Fruit fly (Drosophila melanogaster) whole organism, prepupa: Measurements from ENCODE around the gene dpr16.

Experiments
- Blimp-1 ChIP-seq: fragments of 200-800 bp; sonication (Bioruptor generic); optimal IDR thresholded peaks from 3 replicates; lab custom pipeline; 2017; ENCODE audit warnings: missing biosample characterization, missing genetic modification characterization, mild to moderate bottlenecking, moderate library complexity, missing genetic modification reagents
- CG10631 ChIP-seq: fragments of 200-800 bp; sonication (Bioruptor generic); optimal IDR thresholded peaks from 2 replicates; lab custom pipeline; 2016; ENCODE audit warnings: missing biosample characterization, missing genetic modification characterization
- CG10669 ChIP-seq: fragments of 200-800 bp; sonication (Bioruptor generic); optimal IDR thresholded peaks from 3 replicates; lab custom pipeline; 2018; ENCODE audit warnings: missing biosample characterization, mild to moderate bottlenecking, missing genetic modification characterization, moderate library complexity
- CG11294 ChIP-seq: fragments of 200-800 bp; sonication (Bioruptor generic); IDR thresholded peaks from 2 replicates; pipeline ENCODE4 v1.3.6; 2022; ENCODE audit warnings: missing biosample characterization, missing genetic modification characterization
- CG11762 ChIP-seq: fragments of 200-800 bp; sonication (Bioruptor generic); optimal IDR thresholded peaks from 3 replicates; lab custom pipeline; 2016; ENCODE audit warnings: missing biosample characterization, missing genetic modification characterization; ENCODE audit not compliant: insufficient read depth
- CG11902 ChIP-seq: fragments of 200-800 bp; sonication (Bioruptor generic); optimal IDR thresholded peaks from 3 replicates; lab custom pipeline; 2016; ENCODE audit warnings: missing biosample characterization, missing genetic modification characterization
- CG1621 ChIP-seq: fragments of 200-800 bp; sonication (Bioruptor generic); optimal IDR thresholded peaks from 3 replicates; lab custom pipeline; 2018; ENCODE audit warnings: missing biosample characterization, mild to moderate bottlenecking, missing genetic modification characterization
- CG16779 ChIP-seq: fragments of 200-800 bp; sonication (Bioruptor generic); optimal IDR thresholded peaks from 3 replicates; lab custom pipeline; 2017; ENCODE audit warnings: missing biosample characterization, mild to moderate bottlenecking, missing genetic modification characterization
- CG3032 ChIP-seq: fragments of 200-800 bp; optimal IDR thresholded peaks from 2 replicates; lab custom pipeline; 2019; ENCODE audit warnings: missing biosample characterization, mild to moderate bottlenecking, missing genetic modification characterization, moderate library complexity
- CG32006 ChIP-seq: fragments of 200-800 bp; sonication (Bioruptor generic); optimal IDR thresholded peaks from 3 replicates; lab custom pipeline; 2017; ENCODE audit warnings: missing biosample characterization, mild to moderate bottlenecking, missing genetic modification characterization
- CG34406 ChIP-seq: fragments of 200-800 bp; sonication (Bioruptor generic); optimal IDR thresholded peaks from 3 replicates; lab custom pipeline; 2016; ENCODE audit warnings: missing biosample characterization, missing genetic modification characterization
- CG3919 ChIP-seq: fragments of 200-800 bp; sonication (Bioruptor generic); optimal IDR thresholded peaks from 3 replicates; lab custom pipeline; 2016; ENCODE audit warnings: missing biosample characterization, missing genetic modification characterization
- CG4318 ChIP-seq: fragments of 200-800 bp; sonication (Bioruptor generic); optimal IDR thresholded peaks from 3 replicates; lab custom pipeline; 2017; ENCODE audit warnings: missing biosample characterization, mild to moderate bottlenecking, missing genetic modification characterization
- CG6163 ChIP-seq: fragments of 200-800 bp; sonication (Bioruptor generic); IDR thresholded peaks from 3 replicates; pipeline ENCODE4 v1.3.6; 2022; ENCODE audit warnings: missing biosample characterization, missing genetic modification characterization
- CG6276 ChIP-seq: fragments of 200-800 bp; sonication (Bioruptor generic); optimal IDR thresholded peaks from 2 replicates; lab custom pipeline; 2017; ENCODE audit warnings: missing biosample characterization, mild to moderate bottlenecking, missing genetic modification characterization
- CG6808 ChIP-seq: fragments of 200-800 bp; sonication (Bioruptor generic); optimal IDR thresholded peaks from 3 replicates; lab custom pipeline; 2017; ENCODE audit warnings: missing biosample characterization, missing genetic modification characterization, mild to moderate bottlenecking, moderate library complexity, missing genetic modification reagents
- CG6854 ChIP-seq: fragments of 200-800 bp; sonication (Bioruptor generic); optimal IDR thresholded peaks from 2 replicates; lab custom pipeline; 2017; ENCODE audit warnings: missing biosample characterization, mild to moderate bottlenecking, missing genetic modification characterization
- CG7368 ChIP-seq: fragments of 200-800 bp; sonication (Bioruptor generic); optimal IDR thresholded peaks from 3 replicates; lab custom pipeline; 2016; ENCODE audit warnings: missing biosample characterization, missing genetic modification characterization
- CG8119 ChIP-seq: fragments of 200-800 bp; sonication (Bioruptor generic); IDR thresholded peaks from 3 replicates; pipeline ENCODE4 v1.3.6; 2022; ENCODE audit warnings: missing biosample characterization, missing genetic modification characterization
- CG8319 ChIP-seq: fragments of 200-800 bp; sonication (Bioruptor generic); optimal IDR thresholded peaks from 3 replicates; lab custom pipeline; 2016; ENCODE audit warnings: missing biosample characterization, missing genetic modification characterization
- CG9139 ChIP-seq: fragments of 200-800 bp; sonication (Bioruptor generic); optimal IDR thresholded peaks from 3 replicates; lab custom pipeline; 2017; ENCODE audit warnings: missing biosample characterization, mild to moderate bottlenecking, missing genetic modification characterization
- Eip78C ChIP-seq: fragments of 200-800 bp; sonication (Bioruptor generic); peaks from one replicate; lab custom pipeline; 2016; ENCODE audit warnings: missing biosample characterization, missing genetic modification characterization
- Eip93F ChIP-seq: fragments of 200-800 bp; sonication (Bioruptor generic); optimal IDR thresholded peaks from 2 replicates; lab custom pipeline; 2016; ENCODE audit warnings: missing biosample characterization, mild to moderate bottlenecking, missing genetic modification characterization
- Ets21C ChIP-seq: fragments of 200-800 bp; sonication (Bioruptor generic); optimal IDR thresholded peaks from 3 replicates; lab custom pipeline; 2016; ENCODE audit warnings: missing biosample characterization, missing genetic modification characterization
- Ets96B ChIP-seq: fragments of 200-800 bp; optimal IDR thresholded peaks from 2 replicates; lab custom pipeline; 2019; ENCODE audit warnings: missing biosample characterization, mild to moderate bottlenecking, missing genetic modification characterization, moderate library complexity
- Gug ChIP-seq: fragments of 200-800 bp; sonication (Bioruptor generic); IDR thresholded peaks from 2 replicates; pipeline ENCODE4 v1.3.6; 2022; ENCODE audit warnings: missing biosample characterization, missing genetic modification characterization
- Hr38 ChIP-seq: sonication (Bioruptor generic); optimal IDR thresholded peaks from 2 replicates; lab custom pipeline; 2016; ENCODE audit warnings: missing biosample characterization, missing genetic modification characterization
- Hr39 ChIP-seq: fragments of 200-800 bp; sonication (Bioruptor generic); optimal IDR thresholded peaks from 2 replicates; lab custom pipeline; 2016; ENCODE audit warnings: missing biosample characterization, missing genetic modification characterization
- Hr4 ChIP-seq: fragments of 200-800 bp; sonication (Bioruptor generic); optimal IDR thresholded peaks from 3 replicates; lab custom pipeline; 2016; ENCODE audit warnings: missing biosample characterization, missing genetic modification characterization
- Smox ChIP-seq: fragments of 200-800 bp; sonication (Bioruptor generic); optimal IDR thresholded peaks from 3 replicates; lab custom pipeline; 2016; ENCODE audit warnings: missing biosample characterization, missing genetic modification characterization
- Sox102F ChIP-seq: fragments of 200-800 bp; sonication (Bioruptor generic); optimal IDR thresholded peaks from 2 replicates; lab custom pipeline; 2016; ENCODE audit warnings: missing biosample characterization, mild to moderate bottlenecking, missing genetic modification characterization
- Sox14 ChIP-seq: fragments of 200-800 bp; sonication (Bioruptor generic); optimal IDR thresholded peaks from 3 replicates; lab custom pipeline; 2016; ENCODE audit warnings: missing biosample characterization, missing genetic modification characterization
- Sox15 ChIP-seq: fragments of 200-800 bp; sonication (Bioruptor generic); optimal IDR thresholded peaks from 3 replicates; lab custom pipeline; 2016; ENCODE audit warnings: missing biosample characterization, missing genetic modification characterization
- achi ChIP-seq: fragments of 200-800 bp; sonication (Bioruptor generic); optimal IDR thresholded peaks from 3 replicates; lab custom pipeline; 2016; ENCODE audit warnings: missing biosample characterization, missing genetic modification characterization
- acj6 ChIP-seq: fragments of 200-800 bp; sonication (Bioruptor generic); optimal IDR thresholded peaks from 3 replicates; lab custom pipeline; 2016; ENCODE audit warnings: missing biosample characterization, missing genetic modification characterization
- dac ChIP-seq: fragments of 200-800 bp; sonication (Bioruptor generic); optimal IDR thresholded peaks from 2 replicates; lab custom pipeline; 2017; ENCODE audit warnings: missing biosample characterization, mild to moderate bottlenecking, missing genetic modification characterization
- eg ChIP-seq: fragments of 200-800 bp; sonication (Bioruptor generic); IDR thresholded peaks from 3 replicates; pipeline ENCODE4 v1.3.6; 2022; ENCODE audit warnings: missing biosample characterization, missing genetic modification characterization
- esn ChIP-seq: fragments of 200-800 bp; sonication (Bioruptor generic); optimal IDR thresholded peaks from 2 replicates; lab custom pipeline; 2016; ENCODE audit warnings: missing biosample characterization, mild to moderate bottlenecking, missing genetic modification characterization, moderate library complexity
- fd59A ChIP-seq: fragments of 200-800 bp; sonication (Bioruptor generic); optimal IDR thresholded peaks from 2 replicates; lab custom pipeline; 2017; ENCODE audit warnings: missing biosample characterization, mild to moderate bottlenecking, missing genetic modification characterization, missing genetic modification reagents
- fd85E ChIP-seq: fragments of 200-800 bp; sonication (Bioruptor generic); optimal IDR thresholded peaks from 3 replicates; lab custom pipeline; 2016; ENCODE audit warnings: missing biosample characterization, missing genetic modification characterization
- fkh ChIP-seq: fragments of 200-800 bp; sonication (Bioruptor generic); optimal IDR thresholded peaks from 3 replicates; lab custom pipeline; 2017; ENCODE audit warnings: missing biosample characterization, mild to moderate bottlenecking, missing genetic modification characterization, moderate library complexity
- lz ChIP-seq: fragments of 200-800 bp; sonication (Bioruptor generic); optimal IDR thresholded peaks from 3 replicates; lab custom pipeline; 2016; ENCODE audit warnings: missing biosample characterization, missing genetic modification characterization
- net ChIP-seq: fragments of 200-800 bp; sonication (Bioruptor generic); optimal IDR thresholded peaks from 3 replicates; lab custom pipeline; 2016; ENCODE audit warnings: missing biosample characterization, missing genetic modification characterization
- salr ChIP-seq, 2 experiments: fragments of 200-800 bp; sonication (Bioruptor generic); optimal IDR thresholded peaks; 3 replicates each; lab custom pipeline; 2016 to 2018; ENCODE audit warnings: missing biosample characterization in 2 of 2, missing genetic modification characterization in 2 of 2, mild to moderate bottlenecking in 1 of 2
- ss ChIP-seq, 2 experiments: fragments of 200-800 bp; sonication (Bioruptor generic); optimal IDR thresholded peaks; 2 replicates in 1 of 2; 3 replicates in 1 of 2; lab custom pipeline; 2017 to 2018; ENCODE audit warnings: mild to moderate bottlenecking in 2 of 2, missing biosample characterization in 2 of 2, missing genetic modification characterization in 2 of 2, moderate library complexity in 1 of 2
- svp ChIP-seq: fragments of 200-800 bp; sonication (Bioruptor generic); peaks from one replicate; lab custom pipeline; 2016; ENCODE audit warnings: missing biosample characterization, missing genetic modification characterization
- topi ChIP-seq: fragments of 200-800 bp; sonication (Bioruptor generic); optimal IDR thresholded peaks from 3 replicates; lab custom pipeline; 2016; ENCODE audit warnings: missing biosample characterization, missing genetic modification characterization
- vri ChIP-seq: fragments of 200-800 bp; sonication (Bioruptor generic); optimal IDR thresholded peaks from 3 replicates; lab custom pipeline; 2016; ENCODE audit warnings: missing biosample characterization, mild to moderate bottlenecking, missing genetic modification characterization

Gene dpr16

DNA sequence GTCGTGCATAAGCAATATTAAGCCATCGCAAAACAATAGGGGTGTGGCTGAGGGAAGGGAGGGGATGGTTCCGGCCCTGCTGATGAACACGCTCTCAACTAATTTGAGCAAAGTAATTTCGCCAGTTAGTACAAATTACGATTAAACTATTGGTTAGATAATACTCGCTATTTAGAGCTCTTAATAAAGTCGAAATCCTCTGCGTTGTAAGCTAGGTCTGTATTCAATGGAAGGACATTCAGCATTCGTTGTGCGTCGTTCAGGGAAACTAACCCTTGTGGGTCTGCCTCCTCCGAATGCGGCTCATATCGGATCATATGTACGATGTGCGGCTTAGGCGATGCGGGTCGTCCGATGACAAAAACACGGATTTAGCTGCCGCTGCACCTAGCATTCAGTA lies 38.3 kb upstream of the dpr16 start (continued):
- TF ChIP-seq CG6854 (GFP tag; lab: Kevin White, UChicago) (no peak), Ets21C (GFP tag; lab: Kevin White, UChicago) (no peak), CG11762 (GFP tag; lab: Kevin White, UChicago) (peak; percentile 35), CG8119 (no peak; the same call in 2 of the 3 replicates), CG3032 (tag; lab: Kevin White, UChicago) (peak; percentile 37), Eip93F (no peak), fd85E (GFP tag; lab: Kevin White, UChicago) (no peak), svp (peak; percentile 33), vri (GFP tag; lab: Kevin White, UChicago) (no peak)
- TF ChIP-seq, all 60 proteins: peak for 21

DNA sequence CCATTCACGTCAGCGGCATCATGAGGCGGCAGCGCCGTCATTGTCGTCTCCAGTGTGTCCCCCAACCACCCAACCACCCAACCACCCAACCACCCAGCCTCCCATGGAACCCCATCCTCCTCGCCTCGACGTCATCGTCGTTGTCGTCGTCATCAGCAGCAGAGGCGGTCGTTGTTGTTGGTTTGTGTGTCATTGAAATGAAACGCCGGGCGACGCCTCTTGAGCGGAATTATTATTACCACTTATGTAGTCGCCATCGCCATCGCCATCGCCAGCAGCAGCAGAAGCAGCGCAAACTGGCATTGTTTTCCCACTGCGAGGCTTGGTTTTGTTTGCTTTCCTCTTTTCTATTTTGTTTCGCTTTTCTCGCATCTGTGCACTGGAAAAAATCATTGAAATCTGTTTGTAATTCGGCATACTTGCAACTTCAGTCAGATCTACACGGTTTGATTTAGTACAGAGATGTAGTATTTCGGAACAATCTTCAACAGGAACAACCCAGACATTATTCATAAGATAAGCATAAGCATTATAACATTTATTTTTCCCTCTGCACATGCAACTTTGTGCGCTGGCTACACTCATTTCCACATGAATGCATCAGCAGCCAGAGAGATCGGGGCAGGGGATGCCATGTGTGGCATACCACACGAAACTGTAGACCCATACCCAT lies 37.8 kb upstream of the dpr16 start:
- peak; percentile 90 for TF ChIP-seq fkh (GFP tag; lab: Kevin White, UChicago)
- TF ChIP-seq CG8319 (GFP tag; lab: Kevin White, UChicago) = peak; percentile 86
- peak; percentile 90 for TF ChIP-seq esn (GFP tag; lab: Kevin White, UChicago)
- peak; percentile 88 for TF ChIP-seq CG34406 (GFP tag; lab: Kevin White, UChicago)
- peak; percentile 97 for TF ChIP-seq net (GFP tag; lab: Kevin White, UChicago)
- peak; percentile 98 for TF ChIP-seq Sox14 (GFP tag; lab: Kevin White, UChicago)
- peak; percentile 98 for TF ChIP-seq Gug
- peak; percentile 46 for TF ChIP-seq Blimp-1 (GFP tag; lab: Kevin White, UChicago)
- peak; percentile 97 for TF ChIP-seq salr (GFP tag; optimal IDR thresholded peaks at IDR 0.05; lab: Kevin White, UChicago)
- peak; percentile 97 for TF ChIP-seq CG4318 (GFP tag; lab: Kevin White, UChicago)
- TF ChIP-seq dac (GFP tag; lab: Kevin White, UChicago) = peak; percentile 98
- peak; percentile 99 for TF ChIP-seq CG8119
- peak; percentile 95 for TF ChIP-seq CG11294
- TF ChIP-seq CG7368 (GFP tag; lab: Kevin White, UChicago) = peak; percentile 96
- peak; percentile 81 for TF ChIP-seq Sox15 (GFP tag; lab: Kevin White, UChicago)
- peak; percentile 94 for TF ChIP-seq ss (GFP tag; optimal IDR thresholded peaks at IDR 0.05; lab: Kevin White, UChicago)
- peak; percentile 93 for TF ChIP-seq svp
- TF ChIP-seq topi (GFP tag; lab: Kevin White, UChicago) = peak; percentile 88
- TF ChIP-seq fd59A (GFP tag; lab: Kevin White, UChicago) = peak; percentile 97
- TF ChIP-seq CG9139 (GFP tag; lab: Kevin White, UChicago) = peak; percentile 92
- peak; percentile 98 for TF ChIP-seq CG6276
- TF ChIP-seq achi (GFP tag; lab: Kevin White, UChicago) = peak; percentile 97
- peak; percentile 97 for TF ChIP-seq CG10631 (GFP tag; lab: Kevin White, UChicago)
- TF ChIP-seq CG6808 (GFP tag; lab: Kevin White, UChicago) = peak; percentile 95
- peak; percentile 94 for TF ChIP-seq CG16779
- peak; percentile 90 for TF ChIP-seq lz
- peak; percentile 70 for TF ChIP-seq Ets21C (GFP tag; lab: Kevin White, UChicago)
- no peak for TF ChIP-seq Eip93F
- TF ChIP-seq Hr39 (GFP tag; lab: Kevin White, UChicago) = peak; percentile 85
- peak; percentile 99 for TF ChIP-seq Eip78C (GFP tag; lab: Kevin White, UChicago)
- TF ChIP-seq CG1621 (tag; lab: Kevin White, UChicago) = peak; percentile 97
- TF ChIP-seq acj6 = peak; percentile 94
- TF ChIP-seq Smox = peak; percentile 84
- TF ChIP-seq CG3032 (tag; lab: Kevin White, UChicago) = peak; percentile 97
- peak; percentile 98 for TF ChIP-seq CG10669 (GFP tag; lab: Kevin White, UChicago)
- TF ChIP-seq Sox102F (GFP tag; lab: Kevin White, UChicago) = peak; percentile 81
- TF ChIP-seq CG3919 = peak; percentile 98
- peak; percentile 99 for TF ChIP-seq Hr4
- peak; percentile 85 for TF ChIP-seq Hr38
- peak; percentile 73 for TF ChIP-seq CG11902 (GFP tag; lab: Kevin White, UChicago)
- peak; percentile 84 for TF ChIP-seq fd85E (GFP tag; lab: Kevin White, UChicago)
- peak; percentile 99 for TF ChIP-seq CG32006 (GFP tag; lab: Kevin White, UChicago)
- TF ChIP-seq Ets96B (tag; lab: Kevin White, UChicago) = peak; percentile 98
- peak; percentile 98 for TF ChIP-seq eg (GFP tag; lab: Robert Waterston, UW)
- peak; percentile 98 for TF ChIP-seq CG6163 (GFP tag; lab: Robert Waterston, UW)
